Worm (Caenorhabditis elegans) whole organism, mixed stage, embryonic: ENCODE data around the gene F18E3.10.

ENCODE experiments used
- M03D4.4 ChIP-seq: sonication (generic microtip); optimal IDR thresholded peaks from 2 replicates; lab custom pipeline; 2017; ENCODE audit warnings: mild to moderate bottlenecking, missing genetic modification characterization, missing compliant biosample characterization
- bed-3 ChIP-seq: fragments of 200-800 bp; sonication (Bioruptor generic); optimal IDR thresholded peaks from 3 replicates; lab custom pipeline; 2018; ENCODE audit warnings: mild to moderate bottlenecking, missing genetic modification characterization, moderate library complexity, missing compliant biosample characterization
- blmp-1 ChIP-seq: fragments of 150-350 bp; optimal IDR thresholded peaks from 2 replicates; lab custom pipeline; 2014; ENCODE audit warnings: missing biosample characterization, missing genetic modification characterization
- ceh-39 ChIP-seq: fragments of 150-350 bp; optimal IDR thresholded peaks from 2 replicates; lab custom pipeline; 2014; ENCODE audit warnings: missing biosample characterization, missing genetic modification characterization
- ceh-43 ChIP-seq: fragments of 200-800 bp; sonication (Bioruptor generic); optimal IDR thresholded peaks from 2 replicates; lab custom pipeline; 2018; ENCODE audit warnings: mild to moderate bottlenecking, missing genetic modification characterization, moderate library complexity, missing compliant biosample characterization
- ceh-83 ChIP-seq: fragments of 200-800 bp; sonication (Bioruptor generic); optimal IDR thresholded peaks from 2 replicates; lab custom pipeline; 2018; ENCODE audit warnings: mild to moderate bottlenecking, missing genetic modification characterization, missing compliant biosample characterization
- ces-1 ChIP-seq: fragments of 150-350 bp; optimal IDR thresholded peaks from 2 replicates; lab custom pipeline; 2014; ENCODE audit warnings: missing biosample characterization, missing genetic modification reagents, missing genetic modification characterization
- cnd-1 ChIP-seq: fragments of 200-800 bp; sonication (Bioruptor generic); optimal IDR thresholded peaks from 2 replicates; lab custom pipeline; 2018; ENCODE audit warnings: mild to moderate bottlenecking, missing genetic modification characterization, missing compliant biosample characterization
- drap-1 ChIP-seq: fragments of 200-800 bp; sonication (Bioruptor generic); optimal IDR thresholded peaks from 3 replicates; lab custom pipeline; 2018; ENCODE audit warnings: mild to moderate bottlenecking, missing genetic modification characterization, missing compliant biosample characterization
- elt-1 ChIP-seq: sonication (generic microtip); optimal IDR thresholded peaks from 2 replicates; lab custom pipeline; 2017; ENCODE audit warnings: missing genetic modification characterization, mild to moderate bottlenecking, missing compliant biosample characterization, antibody characterized with exemption, moderate library complexity, borderline replicate concordance; ENCODE audit not compliant: insufficient read depth
- elt-3 ChIP-seq: fragments of 150-350 bp; optimal IDR thresholded peaks from 2 replicates; lab custom pipeline; 2014; ENCODE audit warnings: missing biosample characterization, missing genetic modification characterization
- flh-1 ChIP-seq: fragments of 200-800 bp; sonication (Bioruptor generic); optimal IDR thresholded peaks from 2 replicates; lab custom pipeline; 2018; ENCODE audit warnings: mild to moderate bottlenecking, missing genetic modification characterization, moderate library complexity, missing compliant biosample characterization
- ham-2 ChIP-seq: fragments of 200-800 bp; sonication (Bioruptor generic); optimal IDR thresholded peaks from 2 replicates; lab custom pipeline; 2018; ENCODE audit warnings: mild to moderate bottlenecking, missing genetic modification characterization, missing compliant biosample characterization
- hlh-1 ChIP-seq: fragments of 150-350 bp; optimal IDR thresholded peaks from 2 replicates; lab custom pipeline; 2014; ENCODE audit warnings: missing biosample characterization, missing genetic modification reagents, missing genetic modification characterization
- lin-13 ChIP-seq: fragments of 150-350 bp; optimal IDR thresholded peaks from 2 replicates; lab custom pipeline; 2014; ENCODE audit warnings: missing biosample characterization, missing genetic modification characterization
- lin-32 ChIP-seq: fragments of 200-800 bp; sonication (Bioruptor generic); optimal IDR thresholded peaks from 2 replicates; lab custom pipeline; 2018; ENCODE audit warnings: mild to moderate bottlenecking, missing genetic modification characterization, missing compliant biosample characterization
- mab-5 ChIP-seq: fragments of 150-350 bp; optimal IDR thresholded peaks from 2 replicates; lab custom pipeline; 2014; ENCODE audit warnings: missing biosample characterization, missing genetic modification characterization
- mep-1 ChIP-seq: fragments of 150-350 bp; optimal IDR thresholded peaks from 2 replicates; lab custom pipeline; 2017; ENCODE audit warnings: missing biosample characterization, missing genetic modification reagents, missing genetic modification characterization, inconsistent platforms
- mls-2 ChIP-seq: sonication (generic microtip); optimal IDR thresholded peaks from 2 replicates; lab custom pipeline; 2016; ENCODE audit warnings: mild to moderate bottlenecking, missing genetic modification characterization, moderate library complexity, missing compliant biosample characterization
- nhr-12 ChIP-seq: fragments of 150-350 bp; optimal IDR thresholded peaks from 2 replicates; lab custom pipeline; 2014; ENCODE audit warnings: missing biosample characterization, missing genetic modification characterization
- nhr-2 ChIP-seq: fragments of 150-350 bp; optimal IDR thresholded peaks from 2 replicates; lab custom pipeline; 2014; ENCODE audit warnings: missing biosample characterization, missing genetic modification characterization
- nhr-237 ChIP-seq: fragments of 150-350 bp; optimal IDR thresholded peaks from 2 replicates; lab custom pipeline; 2014; ENCODE audit warnings: missing biosample characterization, missing genetic modification characterization
- nhr-28 ChIP-seq: fragments of 150-350 bp; optimal IDR thresholded peaks from 2 replicates; lab custom pipeline; 2014; ENCODE audit warnings: missing biosample characterization, missing genetic modification characterization
- nhr-76 ChIP-seq: sonication (generic microtip); optimal IDR thresholded peaks from 2 replicates; lab custom pipeline; 2017; ENCODE audit warnings: missing biosample characterization, missing genetic modification characterization
- sem-2 ChIP-seq: fragments of 200-800 bp; sonication (Bioruptor generic); optimal IDR thresholded peaks from 2 replicates; lab custom pipeline; 2018; ENCODE audit warnings: mild to moderate bottlenecking, missing genetic modification characterization, missing compliant biosample characterization
- snpc-4 ChIP-seq: fragments of 150-350 bp; optimal IDR thresholded peaks from 2 replicates; lab custom pipeline; 2014; ENCODE audit warnings: missing biosample characterization, missing genetic modification characterization
- tbx-8 ChIP-seq: fragments of 200-800 bp; sonication (Bioruptor generic); optimal IDR thresholded peaks from 2 replicates; lab custom pipeline; 2018; ENCODE audit warnings: mild to moderate bottlenecking, missing genetic modification characterization, moderate library complexity, missing compliant biosample characterization
- unc-120 ChIP-seq: sonication (generic microtip); optimal IDR thresholded peaks from 2 replicates; lab custom pipeline; 2017; ENCODE audit warnings: missing genetic modification characterization, missing compliant biosample characterization; ENCODE audit not compliant: poor library complexity, severe bottlenecking
- unc-39 ChIP-seq: fragments of 150-350 bp; optimal IDR thresholded peaks from 2 replicates; lab custom pipeline; 2014; ENCODE audit warnings: missing biosample characterization, missing genetic modification characterization
- unc-62 ChIP-seq: fragments of 150-350 bp; optimal IDR thresholded peaks from 2 replicates; lab custom pipeline; 2014; ENCODE audit warnings: missing biosample characterization, missing genetic modification reagents, missing genetic modification characterization
- zip-8 ChIP-seq: fragments of 150-350 bp; optimal IDR thresholded peaks from 2 replicates; lab custom pipeline; 2014; ENCODE audit warnings: missing biosample characterization, missing genetic modification characterization

Gene F18E3.10

ce11 chrV:7411695-7412094, 12.5 kb downstream of the F18E3.10 start, which contains the start of gene str-41:
str-41 (plus strand) TSS chrV:7411995.
- TF ChIP-seq flh-1 (GFP tag; lab: Kevin White, UChicago) (no peak), hlh-1 (tag; lab: Kevin White, UChicago) (no peak), sem-2 (no peak), unc-39 (tag; lab: Kevin White, UChicago) (no peak), ceh-43 (no peak), unc-120 (no peak), drap-1 (GFP tag; lab: Kevin White, UChicago) (no peak), snpc-4 (no peak), nhr-12 (no peak), nhr-2 (no peak), elt-3 (no peak), mep-1 (tag; lab: Kevin White, UChicago) (no peak), blmp-1 (tag; lab: Kevin White, UChicago) (no peak), unc-62 (GFP tag; lab: Kevin White, UChicago) (no peak), tbx-8 (GFP tag; lab: Kevin White, UChicago) (no peak)
- TF ChIP-seq, all 35 proteins: peak for 0

DNA sequence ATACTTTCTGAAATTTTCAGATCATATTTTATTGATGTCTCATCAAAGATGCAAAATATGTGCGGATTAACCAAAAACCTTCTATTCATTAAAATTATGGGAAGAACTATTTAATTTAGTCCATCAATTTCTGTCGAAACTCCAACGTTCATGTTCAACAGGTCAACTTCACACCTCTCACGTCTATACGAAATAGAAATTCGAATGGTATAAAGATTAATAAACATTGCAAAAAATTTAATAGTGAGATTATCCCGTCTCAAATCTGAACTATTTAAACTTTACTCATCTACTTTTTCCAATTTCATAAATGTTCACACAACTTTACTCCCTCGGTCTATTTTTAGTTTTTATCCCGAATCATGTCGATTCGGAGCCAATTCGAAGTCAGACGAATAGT, 14.6 kb downstream of the F18E3.10 start, which contains the start of gene R13D7.2:
R13D7.2 (plus strand) TSS at position 301 of the 400 bp plus-strand sequence.
- TF ChIP-seq lin-13 (tag; lab: Kevin White, UChicago) (no peak), ceh-39 (no peak), cnd-1 (tag; lab: Kevin White, UChicago) (no peak), elt-1 (no peak), tbx-8 (GFP tag; lab: Kevin White, UChicago) (no peak), unc-39 (tag; lab: Kevin White, UChicago) (no peak), unc-62 (GFP tag; lab: Kevin White, UChicago) (no peak), zip-8 (tag; lab: Kevin White, UChicago) (no peak)

DNA sequence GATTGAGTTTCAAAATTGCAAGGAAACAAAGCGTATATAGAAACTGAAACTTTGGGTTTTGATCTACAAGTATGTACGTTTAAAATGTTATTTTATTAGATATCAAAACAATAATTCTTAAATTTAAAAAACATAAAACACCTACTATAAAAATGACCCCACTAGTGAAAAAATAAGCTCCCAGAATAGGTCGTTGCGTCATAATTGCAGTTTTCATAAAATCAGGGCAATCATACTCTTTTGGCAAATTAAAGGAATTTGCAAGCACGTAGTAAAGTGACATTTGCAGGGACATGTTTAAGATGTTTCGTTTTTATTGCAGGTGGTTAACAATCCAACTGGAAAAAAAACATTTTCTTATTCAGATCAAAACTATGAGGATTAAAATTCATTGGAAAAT, 15.7 kb downstream of the F18E3.10 start, which contains the start of gene srt-6:
srt-6 (minus strand) TSS at position 295 of the 400 bp plus-strand sequence.
- no peak for TF ChIP-seq nhr-12
- no peak for TF ChIP-seq mep-1 (tag; lab: Kevin White, UChicago)
- TF ChIP-seq bed-3 (GFP tag; lab: Kevin White, UChicago): no peak
- no peak for TF ChIP-seq tbx-8 (GFP tag; lab: Kevin White, UChicago)
- TF ChIP-seq zip-8 (tag; lab: Kevin White, UChicago): peak; percentile 91
- no peak for TF ChIP-seq elt-1

ce11 chrV:7403501-7403900, 20.7 kb downstream of the F18E3.10 start:
- no peak for TF ChIP-seq mab-5 (tag; lab: Kevin White, UChicago)
- TF ChIP-seq snpc-4: no peak
- TF ChIP-seq mls-2: no peak
- TF ChIP-seq nhr-76: no peak
- TF ChIP-seq bed-3 (GFP tag; lab: Kevin White, UChicago): no peak
- no peak for TF ChIP-seq ceh-43
- TF ChIP-seq M03D4.4: no peak
- no peak for TF ChIP-seq ceh-39
- TF ChIP-seq cnd-1 (tag; lab: Kevin White, UChicago): no peak
- TF ChIP-seq nhr-237: no peak
- TF ChIP-seq zip-8 (tag; lab: Kevin White, UChicago): no peak
- no peak for TF ChIP-seq flh-1 (GFP tag; lab: Kevin White, UChicago)
- no peak for TF ChIP-seq mep-1 (tag; lab: Kevin White, UChicago)
- no peak for TF ChIP-seq ham-2
- TF ChIP-seq lin-13 (tag; lab: Kevin White, UChicago): no peak
- TF ChIP-seq, all 35 proteins: peak for 0

ce11 chrV:7402355-7402754, 21.9 kb downstream of the F18E3.10 start, which contains the start of gene srj-13:
srj-13 (plus strand) TSS chrV:7402655.
- no peak for TF ChIP-seq mls-2
- TF ChIP-seq bed-3 (GFP tag; lab: Kevin White, UChicago): no peak
- TF ChIP-seq drap-1 (GFP tag; lab: Kevin White, UChicago): no peak
- TF ChIP-seq nhr-12: no peak
- no peak for TF ChIP-seq unc-62 (GFP tag; lab: Kevin White, UChicago)

DNA sequence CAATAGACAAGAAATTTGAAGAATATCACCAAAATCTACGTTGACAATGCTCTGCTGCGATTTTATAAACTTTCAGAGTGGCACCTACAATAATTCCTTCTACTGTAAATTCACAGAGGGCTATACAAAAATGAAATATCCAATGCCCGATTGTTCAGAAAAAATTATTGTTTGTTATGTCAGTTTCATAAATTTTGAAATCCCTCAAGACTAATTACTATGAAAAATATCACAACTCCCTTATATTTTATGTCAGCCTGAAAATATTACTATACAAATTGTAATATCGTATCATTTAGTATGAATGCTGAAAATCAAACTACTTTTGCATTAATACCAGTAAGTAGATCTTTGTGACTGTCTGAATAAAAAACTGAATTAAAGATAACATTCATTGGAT, 23.6 kb downstream of the F18E3.10 start, which contains the start of gene srx-60:
srx-60 (plus strand) TSS at position 301 of the 400 bp plus-strand sequence.
- no peak for TF ChIP-seq nhr-28
- no peak for TF ChIP-seq nhr-2
- no peak for TF ChIP-seq nhr-76
- no peak for TF ChIP-seq ces-1 (GFP tag; lab: Kevin White, UChicago)
- TF ChIP-seq flh-1 (GFP tag; lab: Kevin White, UChicago): no peak
- TF ChIP-seq lin-32 (GFP tag; lab: Kevin White, UChicago): no peak
- TF ChIP-seq drap-1 (GFP tag; lab: Kevin White, UChicago): no peak
- TF ChIP-seq ceh-83 (GFP tag; lab: Kevin White, UChicago): no peak
